Worm (Caenorhabditis elegans) whole organism, early embryonic: ENCODE measurements around the gene cwn-2.

ENCODE experiments used
- aly-1 ChIP-seq: sonication (generic microtip); optimal IDR thresholded peaks from 2 replicates; lab custom pipeline; 2016; ENCODE audit warnings: missing genetic modification characterization, missing compliant biosample characterization
- ama-1 ChIP-seq: fragments of 150-350 bp; optimal IDR thresholded peaks from 2 replicates; lab custom pipeline; 2014

Gene cwn-2

DNA sequence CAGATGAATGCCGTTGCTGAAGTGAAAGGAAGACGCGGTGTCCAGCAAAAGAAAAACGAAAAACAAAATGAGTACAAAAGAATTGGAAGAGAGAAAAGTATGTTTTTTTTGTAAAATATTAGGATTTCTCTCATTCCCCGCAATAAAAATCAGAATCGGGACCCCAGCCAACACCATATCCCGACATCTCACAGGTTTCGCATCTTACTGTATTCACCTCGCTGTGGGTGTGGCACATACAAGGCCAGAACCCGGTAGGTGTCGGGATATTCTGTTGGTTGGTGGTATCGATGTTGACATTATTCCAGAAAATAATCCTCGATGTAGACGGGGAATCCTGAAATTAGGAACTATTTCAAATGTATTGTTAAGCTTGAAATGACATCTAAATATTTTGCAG lies 49.1 kb downstream of the cwn-2 start:
- no peak for TF ChIP-seq ama-1 (lab: Kevin White, UChicago)
- TF ChIP-seq aly-1 (tag; lab: Kevin White, UChicago) = no peak
